Fruit fly (Drosophila melanogaster): ENCODE data around the gene CG8087.

The CG8087 gene

dm6 chr3R:14568501-14569137 lies 4.0 kb upstream of the CG8087 start, which contains the start of gene CG8066 (continued):
- TF ChIP-seq CG8319 (GFP tag; optimal IDR thresholded peaks at IDR 0.05) (no peak), fd85E (GFP tag; optimal IDR thresholded peaks at IDR 0.05) (no peak), net (GFP tag; optimal IDR thresholded peaks at IDR 0.05) (peak; percentile 11), CG16779 (tag; optimal IDR thresholded peaks at IDR 0.05) (no peak), Sox102F (GFP tag; optimal IDR thresholded peaks at IDR 0.05) (peak; percentile 12), Smox (GFP tag; optimal IDR thresholded peaks at IDR 0.05) (no peak), salr (GFP tag; optimal IDR thresholded peaks at IDR 0.05) (no peak), CG34406 (GFP tag; optimal IDR thresholded peaks at IDR 0.05) (peak; percentile 9), CG11762 (GFP tag; optimal IDR thresholded peaks at IDR 0.05; ENCODE audit: insufficient read depth) (no peak), spab (GFP tag; optimal IDR thresholded peaks at IDR 0.05) (no peak), CG6808 (GFP tag; optimal IDR thresholded peaks at IDR 0.05) (no peak), CG11294 (GFP tag; IDR thresholded peaks at IDR 0.05) (no peak), achi (GFP tag; optimal IDR thresholded peaks at IDR 0.05) (peak; percentile 48)

DNA sequence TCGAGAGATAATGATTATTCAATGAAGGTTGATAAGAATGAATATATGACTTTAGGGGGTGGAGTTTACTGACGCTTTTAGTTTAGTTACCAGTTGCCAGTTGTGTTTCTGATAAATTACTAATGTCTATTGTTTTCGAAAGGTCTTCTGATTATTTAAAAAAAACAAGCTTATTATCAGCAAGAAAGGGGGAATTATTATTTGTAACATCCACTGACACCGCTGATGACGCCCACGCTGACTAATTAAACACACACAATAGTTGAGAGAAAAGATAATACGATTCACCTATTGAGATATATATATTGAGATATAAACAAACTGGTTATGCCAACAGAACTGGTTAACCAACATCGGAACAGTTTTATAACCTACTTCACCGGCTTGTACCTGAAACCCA lies 3.2 kb upstream of the CG8087 start:
- no peak for TF ChIP-seq Eip93F (GFP tag; optimal IDR thresholded peaks at IDR 0.05)
- no peak for TF ChIP-seq Met (GFP tag; optimal IDR thresholded peaks at IDR 0.05)
- TF ChIP-seq Sox102F (GFP tag; optimal IDR thresholded peaks at IDR 0.05) = no peak
- TF ChIP-seq fkh (GFP tag; optimal IDR thresholded peaks at IDR 0.05) = no peak
- TF ChIP-seq CG16779 (tag; optimal IDR thresholded peaks at IDR 0.05) = no peak
- no peak for TF ChIP-seq dsx (GFP tag; optimal IDR thresholded peaks at IDR 0.05; ENCODE audit: poor library complexity, severe bottlenecking)
- TF ChIP-seq net (GFP tag; optimal IDR thresholded peaks at IDR 0.05) = no peak
- no peak for TF ChIP-seq CG7368 (GFP tag; optimal IDR thresholded peaks at IDR 0.05)
- no peak for TF ChIP-seq Eip75B (GFP tag; optimal IDR thresholded peaks at IDR 0.05)
- no peak for TF ChIP-seq CG6808 (GFP tag; optimal IDR thresholded peaks at IDR 0.05)
- no peak for TF ChIP-seq topi (GFP tag; optimal IDR thresholded peaks at IDR 0.05)
- TF ChIP-seq CG6854 (GFP tag; optimal IDR thresholded peaks at IDR 0.05) = no peak

DNA sequence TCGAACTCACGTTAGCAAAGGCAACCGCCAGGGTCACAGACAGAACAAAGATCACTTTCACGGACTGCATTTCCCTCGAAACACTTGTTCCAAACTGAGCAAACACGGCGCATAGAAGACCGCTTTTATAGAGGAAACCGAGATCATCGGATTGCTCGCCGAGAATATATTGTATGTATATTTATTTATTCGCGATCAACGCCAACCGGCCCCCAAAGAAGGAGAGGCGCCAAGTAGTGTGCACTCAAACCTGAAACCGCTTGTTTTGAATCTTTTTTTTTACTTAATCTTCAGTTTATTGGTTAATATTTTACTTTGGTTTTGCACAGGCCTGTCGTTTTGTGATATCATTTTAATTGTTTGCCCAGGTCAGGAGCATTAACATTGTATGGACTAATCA lies 2.7 kb upstream of the CG8087 start, which contains the start of gene CG31313:
Gene CG31313, minus strand, starts transcription at position 101 of the 400 bp plus-strand sequence.
- TF ChIP-seq OdsH (GFP tag; optimal IDR thresholded peaks at IDR 0.05) (no peak), CG3032 (tag; optimal IDR thresholded peaks at IDR 0.05) (no peak), net (GFP tag; optimal IDR thresholded peaks at IDR 0.05) (no peak), fkh (GFP tag; optimal IDR thresholded peaks at IDR 0.05) (no peak), CG10631 (GFP tag; optimal IDR thresholded peaks at IDR 0.05) (no peak), vri (GFP tag; optimal IDR thresholded peaks at IDR 0.05) (peak; percentile 3), CG6276 (GFP tag; optimal IDR thresholded peaks at IDR 0.05) (no peak), salr (GFP tag; optimal IDR thresholded peaks at IDR 0.05) (no peak), achi (GFP tag; optimal IDR thresholded peaks at IDR 0.05) (no peak), fd59A (GFP tag; optimal IDR thresholded peaks at IDR 0.05) (no peak), CG8632 (GFP tag; optimal IDR thresholded peaks at IDR 0.05) (no peak), Eip78C (GFP tag) (peak; percentile 23), CG34406 (GFP tag; optimal IDR thresholded peaks at IDR 0.05) (no peak), CG15336 (GFP tag; IDR thresholded peaks at IDR 0.05) (no peak), CG11762 (GFP tag; optimal IDR thresholded peaks at IDR 0.05; ENCODE audit: insufficient read depth) (no peak)

dm6 chr3R:14565065-14565977 lies 716 bp upstream of the CG8087 start, which contains the start of gene CG14852:
Gene CG14852 (plus strand): TSS chr3R:14565927.
- no peak for TF ChIP-seq Eip75B (GFP tag; optimal IDR thresholded peaks at IDR 0.05)
- no peak for TF ChIP-seq CG16779 (tag; optimal IDR thresholded peaks at IDR 0.05)
- no peak for TF ChIP-seq Eip93F (GFP tag; optimal IDR thresholded peaks at IDR 0.05)
- no peak for TF ChIP-seq dac (GFP tag; optimal IDR thresholded peaks at IDR 0.05)
- no peak for TF ChIP-seq Lpt (GFP tag; optimal IDR thresholded peaks at IDR 0.05)
- no peak for TF ChIP-seq vri (GFP tag; optimal IDR thresholded peaks at IDR 0.05)

Measured in whole organism, prepupa.